Worm (Caenorhabditis elegans) whole organism, early embryonic: Measurements from ENCODE around the gene ttr-7.

ENCODE experiments used
- B0310.2 ChIP-seq: sonication (generic microtip); optimal IDR thresholded peaks from 2 replicates; lab custom pipeline; 2016; ENCODE audit warnings: mild to moderate bottlenecking, missing genetic modification characterization, missing compliant biosample characterization
- F13C5.2 ChIP-seq: sonication (generic microtip); optimal IDR thresholded peaks from 2 replicates; lab custom pipeline; 2017; ENCODE audit warnings: mild to moderate bottlenecking, missing genetic modification characterization, inconsistent platforms, missing compliant biosample characterization
- ama-1 ChIP-seq: fragments of 150-350 bp; optimal IDR thresholded peaks from 2 replicates; lab custom pipeline; 2014
- ceh-36 ChIP-seq: sonication (generic microtip); optimal IDR thresholded peaks from 2 replicates; lab custom pipeline; 2016; ENCODE audit warnings: missing genetic modification characterization, inconsistent platforms, missing compliant biosample characterization
- hmbx-1 ChIP-seq: sonication (generic microtip); optimal IDR thresholded peaks from 2 replicates; lab custom pipeline; 2016; ENCODE audit warnings: mild to moderate bottlenecking, missing genetic modification characterization, missing compliant biosample characterization

DNA sequence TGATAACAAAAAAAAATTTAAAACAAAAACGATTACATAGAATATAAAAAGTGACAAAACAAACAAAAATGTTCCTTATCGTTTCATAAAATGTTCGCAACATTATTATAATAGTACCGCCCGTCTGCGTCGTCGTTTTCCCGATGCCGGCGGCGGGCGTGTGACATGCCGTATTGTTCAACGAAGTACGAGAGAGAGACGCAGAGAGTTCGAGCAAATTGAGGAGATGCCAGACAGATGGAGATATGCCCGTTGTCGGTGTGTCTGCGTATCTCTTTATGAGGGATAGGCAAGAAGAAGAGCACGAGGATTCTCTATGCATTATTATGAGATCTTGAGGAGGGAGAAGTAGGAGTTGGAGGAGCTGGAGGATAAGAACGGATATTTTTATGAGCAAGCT, 17.9 kb downstream of the ttr-7 start:
- TF ChIP-seq ceh-36 (tag; lab: Kevin White, UChicago) = no peak
- peak; percentile 54 for TF ChIP-seq F13C5.2
- no peak for TF ChIP-seq ama-1
- no peak for TF ChIP-seq hmbx-1 (tag; lab: Kevin White, UChicago)
- no peak for TF ChIP-seq B0310.2 (tag; lab: Kevin White, UChicago)
